Fruit fly (Drosophila melanogaster): ENCODE measurements around the gene Zip71B.

DNA sequence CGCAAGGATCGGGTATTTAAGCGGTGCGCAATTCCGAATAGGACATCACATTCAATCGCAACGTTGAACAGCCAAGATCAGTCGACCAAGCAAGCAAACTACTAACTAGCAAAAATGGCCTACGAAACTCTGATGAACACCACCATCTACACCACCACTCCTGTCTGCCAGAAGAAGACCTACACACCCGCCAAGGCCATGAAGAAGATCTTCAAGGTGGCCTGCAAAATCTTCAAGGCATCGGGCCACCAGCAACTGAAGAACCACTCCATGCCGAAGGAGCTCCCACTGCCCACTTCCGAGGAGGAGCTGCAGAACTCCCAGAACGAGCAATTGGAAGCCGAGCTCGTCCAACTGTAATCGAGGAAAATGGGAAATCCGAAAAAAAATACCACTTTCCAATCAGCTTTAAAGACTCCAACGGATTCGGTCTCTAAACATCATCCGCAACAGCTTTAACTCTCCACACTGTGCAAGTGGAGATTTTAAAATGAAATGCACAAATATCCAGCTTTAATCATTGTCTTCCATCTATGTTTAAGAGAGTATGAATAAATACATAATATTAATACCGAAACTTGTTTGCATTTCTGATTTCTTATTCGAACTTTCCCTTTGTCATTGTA is 19.4 kb upstream of the Zip71B start, which contains the start of gene Brd:
- TF ChIP-seq h (optimal IDR thresholded peaks at IDR 0.05) (no peak), psq (optimal IDR thresholded peaks at IDR 0.05) (no peak), Sin3A (optimal IDR thresholded peaks at IDR 0.05) (no peak), insv (optimal IDR thresholded peaks at IDR 0.05) (no peak), ttk (optimal IDR thresholded peaks at IDR 0.05) (no peak), Myc (optimal IDR thresholded peaks at IDR 0.05) (no peak)
